Fruit fly (Drosophila melanogaster) whole organism, pupa: ENCODE data around the gene CG31278.

ENCODE experiments used
- CG14655 ChIP-seq: fragments of 200-800 bp; sonication (Bioruptor generic); optimal IDR thresholded peaks from 3 replicates; lab custom pipeline; 2017; ENCODE audit warnings: mild to moderate bottlenecking, missing biosample characterization, missing genetic modification reagents, missing genetic modification characterization
- CG17806 ChIP-seq: fragments of 200-800 bp; sonication (Bioruptor generic); optimal IDR thresholded peaks from 2 replicates; lab custom pipeline; 2018; ENCODE audit warnings: missing biosample characterization, mild to moderate bottlenecking, missing genetic modification characterization, moderate library complexity
- CG4496 ChIP-seq: fragments of 200-800 bp; sonication (Bioruptor generic); IDR thresholded peaks from 3 replicates; pipeline ENCODE4 v1.3.6; 2022; ENCODE audit warnings: missing biosample characterization, missing genetic modification characterization
- D1 ChIP-seq: fragments of 200-800 bp; sonication (Bioruptor generic); optimal IDR thresholded peaks from 2 replicates; lab custom pipeline; 2018; ENCODE audit warnings: missing biosample characterization, mild to moderate bottlenecking, missing genetic modification characterization, moderate library complexity
- Ets98B ChIP-seq: fragments of 200-800 bp; sonication (Bioruptor generic); IDR thresholded peaks from 2 replicates; pipeline ENCODE4 v1.3.6; 2022; ENCODE audit warnings: missing biosample characterization, missing genetic modification characterization
- Pif1B ChIP-seq: fragments of 200-800 bp; sonication (Bioruptor generic); optimal IDR thresholded peaks from 3 replicates; lab custom pipeline; 2016; ENCODE audit warnings: missing biosample characterization, missing genetic modification characterization
- gl ChIP-seq: fragments of 200-800 bp; sonication (Bioruptor generic); optimal IDR thresholded peaks from 2 replicates; lab custom pipeline; 2018; ENCODE audit warnings: missing biosample characterization, mild to moderate bottlenecking, missing genetic modification characterization

dm6 chr3R:10659563-10659962 is 48.6 kb downstream of the CG31278 start:
- no peak for TF ChIP-seq CG14655
- no peak for TF ChIP-seq Ets98B (GFP tag; lab: Robert Waterston, UW)
- TF ChIP-seq CG4496 (GFP tag; lab: Robert Waterston, UW), result no peak
- no peak for TF ChIP-seq Pif1B (GFP tag; lab: Kevin White, UChicago)
- TF ChIP-seq CG17806 (tag; lab: Kevin White, UChicago), result no peak
- no peak for TF ChIP-seq gl
- no peak for TF ChIP-seq D1
